Fruit fly (Drosophila melanogaster): ENCODE measurements around the gene CG32236.

Gene CG32236

DNA sequence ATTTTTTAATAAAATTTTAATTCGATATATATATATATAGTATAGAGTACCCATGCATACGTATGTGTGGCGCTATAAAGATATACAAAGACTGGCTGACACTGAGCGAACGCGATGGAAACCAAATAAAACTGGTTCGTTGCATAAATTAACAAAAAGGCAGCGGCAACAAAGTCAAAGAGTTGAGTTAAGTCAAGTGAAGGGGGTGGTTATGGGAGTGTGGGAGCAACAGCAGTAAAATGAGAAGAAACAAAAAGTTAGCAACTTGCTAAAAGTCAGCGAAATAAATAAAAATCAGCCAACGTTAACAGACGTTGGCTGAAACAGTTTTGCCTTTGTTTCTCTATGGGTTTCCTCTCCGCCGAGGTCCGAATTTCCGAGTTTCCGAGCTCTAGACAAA lies 31.3 kb upstream of the CG32236 start:
- TF ChIP-seq Gug (GFP tag; IDR thresholded peaks at IDR 0.05) (no peak), CG11294 (GFP tag; IDR thresholded peaks at IDR 0.05) (no peak), Eip75B (GFP tag; optimal IDR thresholded peaks at IDR 0.05) (no peak), ss (GFP tag; optimal IDR thresholded peaks at IDR 0.05) (no peak), Lpt (GFP tag; optimal IDR thresholded peaks at IDR 0.05) (no peak), CG8119 (GFP tag; IDR thresholded peaks at IDR 0.05) (no peak), dsx (GFP tag; optimal IDR thresholded peaks at IDR 0.05; ENCODE audit: poor library complexity, severe bottlenecking) (peak; percentile 75), Eip78C (GFP tag) (peak; percentile 3), CG16779 (tag; optimal IDR thresholded peaks at IDR 0.05) (no peak)

DNA sequence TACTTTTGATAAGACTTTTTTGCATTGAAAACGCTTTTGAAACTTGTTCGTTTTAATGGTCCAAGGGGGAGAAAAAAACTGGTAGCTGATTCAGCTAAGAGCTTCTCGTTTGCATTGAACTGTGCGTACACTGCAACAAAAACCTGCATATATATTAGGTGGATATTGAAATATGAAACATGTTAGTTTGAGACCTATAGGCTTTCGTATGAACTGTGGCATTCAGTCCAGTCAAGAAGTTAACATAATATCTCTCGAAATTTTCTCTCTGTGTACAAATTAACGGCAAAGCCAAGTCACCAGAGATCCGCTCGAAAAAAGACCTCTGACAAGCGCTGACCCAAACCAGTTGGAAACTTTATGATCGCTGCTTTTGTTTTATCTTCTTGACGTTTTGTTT lies 30.8 kb upstream of the CG32236 start:
- TF ChIP-seq CG6163 (GFP tag; IDR thresholded peaks at IDR 0.05), result peak; percentile 95
- peak; percentile 93 for TF ChIP-seq topi (GFP tag; optimal IDR thresholded peaks at IDR 0.05)
- peak; percentile 77 for TF ChIP-seq fd85E (GFP tag; optimal IDR thresholded peaks at IDR 0.05)
- TF ChIP-seq vri (GFP tag; optimal IDR thresholded peaks at IDR 0.05), result peak; percentile 69
- TF ChIP-seq CG1621 (tag; optimal IDR thresholded peaks at IDR 0.05), result peak; percentile 64
- peak; percentile 82 for TF ChIP-seq lz (GFP tag; optimal IDR thresholded peaks at IDR 0.05)
- TF ChIP-seq CG16779 (tag; optimal IDR thresholded peaks at IDR 0.05), result peak; percentile 36
- TF ChIP-seq Hr4 (GFP tag; optimal IDR thresholded peaks at IDR 0.05), result peak; percentile 91
- TF ChIP-seq CG8319 (GFP tag; optimal IDR thresholded peaks at IDR 0.05), result peak; percentile 86
- peak; percentile 73 for TF ChIP-seq fd59A (GFP tag; optimal IDR thresholded peaks at IDR 0.05)
- TF ChIP-seq Ets96B (tag; optimal IDR thresholded peaks at IDR 0.05), result peak; percentile 77
- peak in 1 of 2 experiments; percentile 51 for TF ChIP-seq ss (GFP tag; optimal IDR thresholded peaks at IDR 0.05)
- TF ChIP-seq CG6276 (GFP tag; optimal IDR thresholded peaks at IDR 0.05), result peak; percentile 87
- TF ChIP-seq cyc (GFP tag; optimal IDR thresholded peaks at IDR 0.05), result peak; percentile 94
- peak; percentile 93 for TF ChIP-seq Hr39 (GFP tag; optimal IDR thresholded peaks at IDR 0.05)
- peak; percentile 92 for TF ChIP-seq eg (GFP tag; IDR thresholded peaks at IDR 0.05)
- peak; percentile 33 for TF ChIP-seq CG6854 (GFP tag; optimal IDR thresholded peaks at IDR 0.05)
- peak; percentile 95 for TF ChIP-seq CG3919 (GFP tag; optimal IDR thresholded peaks at IDR 0.05)
- peak; percentile 87 for TF ChIP-seq Sox14 (GFP tag; optimal IDR thresholded peaks at IDR 0.05)
- TF ChIP-seq esn (GFP tag; optimal IDR thresholded peaks at IDR 0.05), result peak; percentile 87
- TF ChIP-seq fkh (GFP tag; optimal IDR thresholded peaks at IDR 0.05), result no peak
- peak; percentile 94 for TF ChIP-seq CG31627 (GFP tag; optimal IDR thresholded peaks at IDR 0.05)
- peak; percentile 86 for TF ChIP-seq Eip75B (GFP tag; optimal IDR thresholded peaks at IDR 0.05)
- TF ChIP-seq Smox (GFP tag; optimal IDR thresholded peaks at IDR 0.05), result peak; percentile 88
- TF ChIP-seq svp (GFP tag), result peak; percentile 70
- peak; percentile 43 for TF ChIP-seq CG9139 (GFP tag; optimal IDR thresholded peaks at IDR 0.05)
- peak; percentile 86 for TF ChIP-seq CG7368 (GFP tag; optimal IDR thresholded peaks at IDR 0.05)
- TF ChIP-seq Sox102F (GFP tag; optimal IDR thresholded peaks at IDR 0.05), result peak; percentile 90
- TF ChIP-seq Gug (GFP tag; IDR thresholded peaks at IDR 0.05), result peak; percentile 68
- peak; percentile 85 for TF ChIP-seq Sox15 (GFP tag; optimal IDR thresholded peaks at IDR 0.05)
- peak; percentile 69 for TF ChIP-seq spab (GFP tag; optimal IDR thresholded peaks at IDR 0.05)
- peak; percentile 81 for TF ChIP-seq Lpt (GFP tag; optimal IDR thresholded peaks at IDR 0.05)
- TF ChIP-seq CG3032 (tag; optimal IDR thresholded peaks at IDR 0.05), result peak; percentile 64
- TF ChIP-seq Eip93F (GFP tag; optimal IDR thresholded peaks at IDR 0.05), result no peak
- peak; percentile 88 for TF ChIP-seq net (GFP tag; optimal IDR thresholded peaks at IDR 0.05)
- TF ChIP-seq CG11762 (GFP tag; optimal IDR thresholded peaks at IDR 0.05; ENCODE audit: insufficient read depth), result peak; percentile 79
- no peak for TF ChIP-seq dsx (GFP tag; optimal IDR thresholded peaks at IDR 0.05; ENCODE audit: poor library complexity, severe bottlenecking)
- TF ChIP-seq Met (GFP tag; optimal IDR thresholded peaks at IDR 0.05), result peak; percentile 89
- peak; percentile 89 for TF ChIP-seq CG15336 (GFP tag; IDR thresholded peaks at IDR 0.05)
- TF ChIP-seq CG32006 (GFP tag; optimal IDR thresholded peaks at IDR 0.05), result peak; percentile 91
- peak; percentile 85 for TF ChIP-seq Eip78C (GFP tag)
- peak; percentile 78 for TF ChIP-seq Ets21C (GFP tag; optimal IDR thresholded peaks at IDR 0.05)
- peak; percentile 64 for TF ChIP-seq CG11294 (GFP tag; IDR thresholded peaks at IDR 0.05)
- peak; percentile 87 for TF ChIP-seq CG34406 (GFP tag; optimal IDR thresholded peaks at IDR 0.05)
- peak; percentile 91 for TF ChIP-seq OdsH (GFP tag; optimal IDR thresholded peaks at IDR 0.05)
- peak; percentile 92 for TF ChIP-seq acj6 (GFP tag; optimal IDR thresholded peaks at IDR 0.05)
- peak; percentile 86 for TF ChIP-seq CG6792 (GFP tag; optimal IDR thresholded peaks at IDR 0.05)
- peak; percentile 77 for TF ChIP-seq CG4318 (GFP tag; optimal IDR thresholded peaks at IDR 0.05)
